Worm (Caenorhabditis elegans) whole organism, L2 larva: ENCODE results near the gene bath-15.

ENCODE experiments used
- egl-27 ChIP-seq: sonication (generic microtip); optimal IDR thresholded peaks from 3 replicates; lab custom pipeline; 2017; ENCODE audit warnings: missing biosample characterization, missing genetic modification reagents, missing genetic modification characterization
- mdl-1 ChIP-seq, 2 experiments: fragments of 150-350 bp in 1 of 2; sonication (generic microtip) in 1 of 2; optimal IDR thresholded peaks; 2 replicates each; lab custom pipeline; 2017; ENCODE audit warnings: missing biosample characterization in 2 of 2, missing genetic modification characterization in 2 of 2
- nhr-11 ChIP-seq: fragments of 150-350 bp; optimal IDR thresholded peaks from 2 replicates; lab custom pipeline; 2014; ENCODE audit warnings: missing biosample characterization, missing genetic modification characterization
- nhr-237 ChIP-seq: fragments of 150-350 bp; optimal IDR thresholded peaks from 2 replicates; lab custom pipeline; 2014; ENCODE audit warnings: missing biosample characterization, missing genetic modification characterization
- unc-55 ChIP-seq: fragments of 150-350 bp; sonication (generic microtip); optimal IDR thresholded peaks from 3 replicates; lab custom pipeline; 2014; ENCODE audit warnings: missing biosample characterization, missing genetic modification reagents, missing genetic modification characterization
- ztf-11 ChIP-seq: sonication (generic microtip); optimal IDR thresholded peaks from 2 replicates; lab custom pipeline; 2017; ENCODE audit warnings: missing biosample characterization, missing genetic modification characterization
- ztf-4 ChIP-seq: fragments of 150-350 bp; optimal IDR thresholded peaks from 2 replicates; lab custom pipeline; 2014; ENCODE audit warnings: missing biosample characterization, missing genetic modification characterization

DNA sequence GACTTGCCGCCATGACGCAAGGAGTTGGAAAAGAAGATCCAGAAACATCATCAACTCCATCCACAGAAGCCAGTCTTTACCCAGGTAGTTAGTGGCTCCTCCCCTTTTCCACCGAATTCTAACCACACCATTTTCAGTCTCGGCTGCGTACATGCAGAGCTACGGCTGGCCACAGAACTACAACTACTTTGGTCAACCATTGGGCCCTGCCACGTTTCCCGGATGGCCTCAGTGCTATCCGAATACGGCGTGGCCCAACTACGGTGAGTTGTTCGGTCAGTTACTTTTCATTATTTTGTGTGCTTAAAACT, 39.2 kb upstream of the bath-15 start:
- TF ChIP-seq nhr-11 (tag; lab: Kevin White, UChicago) (no peak), unc-55 (GFP tag; lab: Kevin White, UChicago) (no peak), egl-27 (tag; lab: Kevin White, UChicago) (no peak), nhr-237 (tag; lab: Kevin White, UChicago) (no peak), ztf-11 (tag; lab: Kevin White, UChicago) (no peak), ztf-4 (tag; lab: Kevin White, UChicago) (no peak), mdl-1 (tag; optimal IDR thresholded peaks at IDR 0.05; lab: Kevin White, UChicago) (no peak)
